Fruit fly (Drosophila melanogaster) whole organism, embryonic: ENCODE measurements around the gene Art4.
A peak's percentile ranks its signal among the peaks of the same experiment; 100 is the strongest.

Source experiments
- BEAF-32 ChIP-seq: fragments of 200-800 bp; sonication (Bioruptor generic); optimal IDR thresholded peaks from 3 replicates; lab custom pipeline; 2017; ENCODE audit warnings: missing biosample characterization, missing genetic modification characterization, mild to moderate bottlenecking, moderate library complexity, missing genetic modification reagents
- CG13287 ChIP-seq: fragments of 200-800 bp; sonication (Bioruptor generic); IDR thresholded peaks from 2 replicates; pipeline ENCODE4 v1.3.6; 2022; ENCODE audit warnings: missing biosample characterization, missing genetic modification characterization; ENCODE audit not compliant: partially characterized antibody
- CG15269 ChIP-seq: fragments of 200-800 bp; sonication (Bioruptor generic); optimal IDR thresholded peaks from 2 replicates; lab custom pipeline; 2018; ENCODE audit warnings: missing biosample characterization, mild to moderate bottlenecking, missing genetic modification characterization, moderate library complexity
- CG17568 ChIP-seq: fragments of 200-800 bp; sonication (Bioruptor generic); optimal IDR thresholded peaks from 2 replicates; lab custom pipeline; 2018; ENCODE audit warnings: missing biosample characterization, mild to moderate bottlenecking, missing genetic modification characterization, moderate library complexity
- CG17802 ChIP-seq: fragments of 200-800 bp; sonication (Bioruptor generic); optimal IDR thresholded peaks from 2 replicates; lab custom pipeline; 2018; ENCODE audit warnings: missing biosample characterization, mild to moderate bottlenecking, missing genetic modification characterization, moderate library complexity
- CG17829 ChIP-seq: fragments of 200-800 bp; optimal IDR thresholded peaks from 2 replicates; lab custom pipeline; 2019; ENCODE audit warnings: missing biosample characterization, mild to moderate bottlenecking, missing genetic modification characterization, moderate library complexity
- CG2120 ChIP-seq: fragments of 200-800 bp; sonication (Bioruptor generic); optimal IDR thresholded peaks from 3 replicates; lab custom pipeline; 2016; ENCODE audit warnings: missing biosample characterization, missing genetic modification characterization
- CG2678 ChIP-seq: fragments of 200-800 bp; sonication (Bioruptor generic); optimal IDR thresholded peaks from 3 replicates; lab custom pipeline; 2019; ENCODE audit warnings: missing biosample characterization, mild to moderate bottlenecking, missing genetic modification characterization, moderate library complexity
- CG3847 ChIP-seq: fragments of 200-800 bp; sonication (Bioruptor generic); IDR thresholded peaks from 2 replicates; pipeline ENCODE4 v1.3.6; 2022; ENCODE audit warnings: missing biosample characterization, missing genetic modification characterization
- CG4424 ChIP-seq: fragments of 200-800 bp; sonication (Bioruptor generic); optimal IDR thresholded peaks from 3 replicates; lab custom pipeline; 2016; ENCODE audit warnings: missing biosample characterization, missing genetic modification characterization
- CG8281 ChIP-seq: fragments of 200-800 bp; sonication (Bioruptor generic); optimal IDR thresholded peaks from 2 replicates; lab custom pipeline; 2018; ENCODE audit warnings: missing biosample characterization, mild to moderate bottlenecking, missing genetic modification characterization, moderate library complexity
- CG9817 ChIP-seq: fragments of 200-800 bp; sonication (Bioruptor generic); optimal IDR thresholded peaks from 2 replicates; lab custom pipeline; 2018; ENCODE audit warnings: missing biosample characterization, mild to moderate bottlenecking, missing genetic modification characterization, moderate library complexity
- CG9932 ChIP-seq: fragments of 200-800 bp; sonication (Bioruptor generic); IDR thresholded peaks from 2 replicates; pipeline ENCODE4 v1.3.6; 2022; ENCODE audit warnings: missing biosample characterization, missing genetic modification characterization
- Dbx ChIP-seq: fragments of 200-800 bp; sonication (Bioruptor generic); IDR thresholded peaks from 3 replicates; pipeline ENCODE4 v1.3.6; 2022; ENCODE audit warnings: missing biosample characterization, missing genetic modification characterization
- Dll ChIP-seq: fragments of 200-800 bp; sonication (Bioruptor generic); IDR thresholded peaks from 4 replicates; pipeline ENCODE4 v1.3.6; 2022; ENCODE audit warnings: missing biosample characterization, missing genetic modification characterization; ENCODE audit not compliant: partially characterized antibody
- Doc2 ChIP-seq: fragments of 200-800 bp; sonication (Bioruptor generic); IDR thresholded peaks from 2 replicates; pipeline ENCODE4 v1.3.6; 2022; ENCODE audit warnings: missing biosample characterization, missing genetic modification characterization
- Drgx ChIP-seq: fragments of 200-800 bp; sonication (Bioruptor generic); IDR thresholded peaks from 2 replicates; pipeline ENCODE4 v1.3.6; 2022; ENCODE audit warnings: missing biosample characterization, missing genetic modification characterization
- E2f1 ChIP-seq: fragments of 200-800 bp; sonication (Bioruptor generic); IDR thresholded peaks from 2 replicates; pipeline ENCODE4 v1.3.6; 2022; ENCODE audit warnings: missing biosample characterization, missing genetic modification characterization
- Elba2 ChIP-seq: fragments of 200-800 bp; sonication (Bioruptor generic); optimal IDR thresholded peaks from 3 replicates; lab custom pipeline; 2016; ENCODE audit warnings: missing biosample characterization, missing genetic modification characterization
- Ets97D ChIP-seq: fragments of 200-800 bp; sonication (Bioruptor generic); optimal IDR thresholded peaks from 3 replicates; lab custom pipeline; 2016; ENCODE audit warnings: missing biosample characterization, missing genetic modification characterization
- HLH54F ChIP-seq: fragments of 200-800 bp; sonication (Bioruptor generic); optimal IDR thresholded peaks from 3 replicates; lab custom pipeline; 2016; ENCODE audit warnings: missing biosample characterization, missing genetic modification characterization
- Hsf ChIP-seq: fragments of 200-800 bp; sonication (Bioruptor generic); optimal IDR thresholded peaks from 3 replicates; lab custom pipeline; 2016; ENCODE audit warnings: missing biosample characterization, missing genetic modification characterization
- Kr ChIP-seq: fragments of 200-800 bp; sonication (Bioruptor generic); optimal IDR thresholded peaks from 2 replicates; lab custom pipeline; 2017; ENCODE audit warnings: missing biosample characterization, mild to moderate bottlenecking, missing genetic modification characterization
- MESR4 ChIP-seq: fragments of 200-800 bp; sonication (Bioruptor generic); optimal IDR thresholded peaks from 2 replicates; lab custom pipeline; 2018; ENCODE audit warnings: missing biosample characterization, mild to moderate bottlenecking, missing genetic modification characterization, moderate library complexity
- MTF-1 ChIP-seq: fragments of 200-800 bp; sonication (Bioruptor generic); optimal IDR thresholded peaks from 2 replicates; lab custom pipeline; 2018; ENCODE audit warnings: missing biosample characterization, mild to moderate bottlenecking, missing genetic modification characterization, borderline replicate concordance
- Med ChIP-seq: fragments of 200-800 bp; sonication (Bioruptor generic); peaks from one replicate; lab custom pipeline; 2016; ENCODE audit warnings: missing biosample characterization, missing genetic modification characterization, mild to moderate bottlenecking, inconsistent platforms, moderate library complexity
- Optix ChIP-seq: fragments of 200-800 bp; sonication (Bioruptor generic); IDR thresholded peaks from 3 replicates; pipeline ENCODE4 v1.3.6; 2022; ENCODE audit warnings: missing biosample characterization, missing genetic modification characterization
- Pdp1 ChIP-seq, 2 experiments: fragments of 200-800 bp; sonication (Bioruptor generic); optimal IDR thresholded peaks; 3 replicates each; lab custom pipeline; 2016; ENCODE audit warnings: missing biosample characterization in 2 of 2, missing genetic modification characterization in 2 of 2, mild to moderate bottlenecking in 1 of 2, moderate library complexity in 1 of 2
- Ptx1 ChIP-seq: fragments of 200-800 bp; sonication (Bioruptor generic); IDR thresholded peaks from 2 replicates; pipeline ENCODE4 v1.3.6; 2022; ENCODE audit warnings: missing biosample characterization, missing genetic modification characterization
- Rfx ChIP-seq: fragments of 200-800 bp; sonication (Bioruptor generic); IDR thresholded peaks from 2 replicates; pipeline ENCODE4 v1.3.6; 2022; ENCODE audit warnings: missing biosample characterization, missing genetic modification characterization
- Scr ChIP-seq: fragments of 200-800 bp; sonication (Bioruptor generic); IDR thresholded peaks from 2 replicates; pipeline ENCODE4 v1.3.6; 2022; ENCODE audit warnings: missing biosample characterization, missing genetic modification characterization; ENCODE audit not compliant: partially characterized antibody
- YL-1 ChIP-seq: fragments of 200-800 bp; sonication (Bioruptor generic); optimal IDR thresholded peaks from 3 replicates; lab custom pipeline; 2017; ENCODE audit warnings: missing biosample characterization, mild to moderate bottlenecking, missing genetic modification characterization
- en ChIP-seq: fragments of 200-800 bp; sonication (Bioruptor generic); optimal IDR thresholded peaks from 2 replicates; lab custom pipeline; 2016; ENCODE audit warnings: missing biosample characterization, missing genetic modification characterization
- gfzf ChIP-seq: fragments of 200-800 bp; sonication (Bioruptor generic); optimal IDR thresholded peaks from 2 replicates; lab custom pipeline; 2016; ENCODE audit warnings: missing biosample characterization, mild to moderate bottlenecking, missing genetic modification characterization, moderate library complexity
- grau ChIP-seq: fragments of 200-800 bp; optimal IDR thresholded peaks from 3 replicates; lab custom pipeline; 2019; ENCODE audit warnings: missing biosample characterization, mild to moderate bottlenecking, missing genetic modification characterization, moderate library complexity
- h ChIP-seq: fragments of >200 bp; optimal IDR thresholded peaks from 2 replicates; lab custom pipeline; 2017
- her ChIP-seq: fragments of 200-800 bp; sonication (Bioruptor generic); optimal IDR thresholded peaks from 2 replicates; lab custom pipeline; 2016; ENCODE audit warnings: missing biosample characterization, missing genetic modification characterization
- hth ChIP-seq: fragments of >200 bp; optimal IDR thresholded peaks from 2 replicates; lab custom pipeline; 2017; ENCODE audit warnings: inconsistent platforms
- jumu ChIP-seq: fragments of 200-800 bp; sonication (Bioruptor generic); optimal IDR thresholded peaks from 3 replicates; lab custom pipeline; 2016; ENCODE audit warnings: missing biosample characterization, missing genetic modification characterization
- pan ChIP-seq, 4 experiments: fragments of >200 bp in 3 of 4; fragments of 200-800 bp in 1 of 4; sonication (Bioruptor generic) in 1 of 4; optimal IDR thresholded peaks in 3 of 4; IDR thresholded peaks in 1 of 4; 2 replicates each; pipeline versions ENCODE4 v1.3.6 to Lab custom; 2017 to 2022; ENCODE audit warnings: missing biosample characterization in 2 of 4, missing genetic modification characterization in 2 of 4, mixed read lengths in 1 of 4
- pnt ChIP-seq: fragments of 200-800 bp; sonication (Bioruptor generic); optimal IDR thresholded peaks from 3 replicates; lab custom pipeline; 2016; ENCODE audit warnings: missing biosample characterization, missing genetic modification characterization
- psq ChIP-seq: fragments of 200-800 bp; sonication (Bioruptor generic); optimal IDR thresholded peaks from 2 replicates; lab custom pipeline; 2017; ENCODE audit warnings: missing biosample characterization, missing genetic modification characterization
- ranshi ChIP-seq: fragments of 200-800 bp; sonication (Bioruptor generic); IDR thresholded peaks from 2 replicates; pipeline ENCODE4 v1.3.6; 2022; ENCODE audit warnings: missing biosample characterization, missing genetic modification characterization
- seq ChIP-seq: fragments of 200-800 bp; sonication (Bioruptor generic); IDR thresholded peaks from 2 replicates; pipeline ENCODE4 v1.3.6; 2022; ENCODE audit warnings: missing biosample characterization, missing genetic modification characterization
- sna ChIP-seq: fragments of 200-800 bp; sonication (Bioruptor generic); IDR thresholded peaks from 2 replicates; pipeline ENCODE4 v1.3.6; 2022; ENCODE audit warnings: missing biosample characterization, missing genetic modification characterization; ENCODE audit not compliant: partially characterized antibody
- stwl ChIP-seq: fragments of 200-800 bp; sonication (Bioruptor generic); optimal IDR thresholded peaks from 3 replicates; lab custom pipeline; 2018; ENCODE audit warnings: missing biosample characterization, mild to moderate bottlenecking, missing genetic modification characterization, moderate library complexity
- tgo ChIP-seq: fragments of 200-800 bp; sonication (Bioruptor generic); IDR thresholded peaks from 3 replicates; pipeline ENCODE4 v1.3.6; 2022; ENCODE audit warnings: missing biosample characterization, missing genetic modification characterization
- zen ChIP-seq: fragments of 200-800 bp; sonication (Bioruptor generic); optimal IDR thresholded peaks from 3 replicates; lab custom pipeline; 2018; ENCODE audit warnings: missing biosample characterization, mild to moderate bottlenecking, missing genetic modification characterization, moderate library complexity

Gene Art4

DNA sequence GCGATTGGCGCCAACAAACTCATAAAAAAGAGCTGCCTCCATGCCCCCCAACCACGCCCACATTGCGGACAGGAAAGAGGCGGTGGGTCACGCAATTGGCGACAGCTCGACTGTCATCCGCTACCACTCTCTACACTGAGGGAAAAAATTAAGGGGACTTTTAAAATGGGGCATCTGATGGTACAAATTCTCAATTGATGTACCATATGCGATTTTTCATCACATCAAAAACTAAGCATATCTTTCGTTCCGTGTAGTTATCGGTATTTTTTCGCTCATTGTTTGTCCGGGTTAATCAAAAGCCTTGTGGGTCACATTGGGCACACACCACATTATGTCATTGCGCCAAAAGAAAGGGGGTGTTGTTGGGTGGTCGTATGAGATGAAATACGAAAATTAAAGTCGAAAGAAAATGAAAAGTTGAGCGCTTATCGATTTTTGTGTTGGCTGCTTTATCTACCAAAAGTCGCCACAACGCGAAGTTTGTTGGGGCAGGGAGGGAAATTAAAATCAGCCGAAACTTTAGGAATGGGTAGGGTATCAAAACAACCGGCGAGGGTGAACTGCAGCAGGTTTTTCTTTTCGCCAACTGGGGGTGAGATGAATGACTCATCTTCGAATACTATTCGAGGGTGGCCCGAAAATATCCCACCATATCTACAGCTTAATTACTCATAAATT lies 38.3 kb upstream of the Art4 start (continued):
- TF ChIP-seq Optix = peak; percentile 41; the same call in 1 of the 3 replicates
- no peak for TF ChIP-seq en (GFP tag; lab: Kevin White, UChicago)
- no peak for TF ChIP-seq CG8281
- TF ChIP-seq CG17829 = no peak
- peak; percentile 18; the same call in 1 of the 2 replicates for TF ChIP-seq ranshi (GFP tag; lab: Robert Waterston, UW)
- TF ChIP-seq CG2678 = no peak
- TF ChIP-seq jumu (GFP tag; lab: Kevin White, UChicago) = peak; percentile 24
- no peak for TF ChIP-seq zen (tag; lab: Kevin White, UChicago)
- no peak for TF ChIP-seq h
- TF ChIP-seq Doc2 (GFP tag; lab: Robert Waterston, UW) = no peak
- no peak for TF ChIP-seq seq (GFP tag; lab: Robert Waterston, UW)
- no peak for TF ChIP-seq grau (tag; lab: Kevin White, UChicago)
- no peak for TF ChIP-seq HLH54F
- TF ChIP-seq hth (lab: Kevin White, UChicago) = no peak
- TF ChIP-seq CG17802 (tag; lab: Kevin White, UChicago) = no peak
- TF ChIP-seq CG3847 (GFP tag; lab: Robert Waterston, UW) = peak; percentile 39; the same call in 1 of the 2 replicates
- TF ChIP-seq psq = no peak
- no peak for TF ChIP-seq pan (optimal IDR thresholded peaks at IDR 0.05; lab: Kevin White, UChicago)
- peak in 1 of 2 experiments; percentile 54 for TF ChIP-seq pan (GFP tag; optimal IDR thresholded peaks at IDR 0.05 in 1 of 2, IDR thresholded peaks at IDR 0.05 in 1 of 2)
- TF ChIP-seq, all 482 proteins: peak for 114

DNA sequence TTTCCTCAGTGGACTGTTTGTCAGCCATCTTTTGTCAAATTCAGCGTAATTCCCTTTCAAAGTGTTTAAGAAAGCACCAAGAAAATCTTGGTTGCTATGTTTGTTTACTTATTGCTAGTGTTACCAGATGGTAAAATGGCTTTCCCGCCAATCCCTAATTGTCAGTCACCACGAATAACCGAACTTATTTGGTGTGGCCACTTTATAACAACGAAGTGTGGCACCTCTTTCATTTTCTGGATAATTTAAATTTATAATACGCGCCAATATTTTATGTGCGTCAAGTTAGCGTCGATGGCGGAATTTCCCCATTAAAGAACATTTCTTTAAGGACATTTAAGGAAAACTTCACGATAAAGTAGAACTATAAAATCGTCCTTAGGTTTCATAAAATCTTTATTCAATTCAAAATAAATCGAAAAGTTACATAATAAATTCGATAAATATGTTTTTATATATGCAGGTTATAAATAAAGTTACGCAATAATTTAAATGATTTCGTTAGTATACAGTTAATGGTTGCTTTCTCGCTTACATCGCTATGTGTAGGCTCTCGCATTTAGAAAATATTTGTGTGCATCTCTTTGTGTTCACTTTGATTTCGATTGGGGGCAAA lies 15.4 kb upstream of the Art4 start, which contains the start of gene CG5359:
Gene CG5359 (minus strand): TSS at position 103 of the 616 bp plus-strand sequence.
- TF ChIP-seq zen (tag; lab: Kevin White, UChicago) = peak; percentile 16
- no peak for TF ChIP-seq CG9932 (GFP tag; lab: Robert Waterston, UW)
- no peak for TF ChIP-seq Dbx (GFP tag; lab: Robert Waterston, UW)
- TF ChIP-seq CG3847 (GFP tag; lab: Robert Waterston, UW) = peak; percentile 22; the same call in 1 of the 2 replicates
- no peak for TF ChIP-seq Elba2 (GFP tag; lab: Kevin White, UChicago)
- TF ChIP-seq Rfx (GFP tag; lab: Robert Waterston, UW) = peak; percentile 21; the same call in 1 of the 2 replicates
- TF ChIP-seq Ets97D (GFP tag; lab: Kevin White, UChicago) = peak; percentile 73
- TF ChIP-seq YL-1 = peak; percentile 37
- 0 out of 4 replicates have a peak, but pooled peaks have one; percentile 32 for TF ChIP-seq Dll
- TF ChIP-seq CG4424 (GFP tag; lab: Kevin White, UChicago) = no peak
- TF ChIP-seq MTF-1 (GFP tag; lab: Kevin White, UChicago) = no peak
- TF ChIP-seq Hsf = no peak
- no peak for TF ChIP-seq CG9817 (tag; lab: Kevin White, UChicago)
- TF ChIP-seq Med (GFP tag; lab: Kevin White, UChicago) = peak; percentile 29
- TF ChIP-seq sna = no peak
- TF ChIP-seq BEAF-32 (GFP tag; lab: Kevin White, UChicago) = peak; percentile 42
- no peak for TF ChIP-seq CG2120 (GFP tag; lab: Kevin White, UChicago)
- TF ChIP-seq Pdp1 (GFP tag; optimal IDR thresholded peaks at IDR 0.05; lab: Kevin White, UChicago) = peak in 1 of 2 experiments; percentile 87
- peak; percentile 21 for TF ChIP-seq MESR4 (GFP tag; lab: Kevin White, UChicago)
- no peak for TF ChIP-seq CG17568 (GFP tag; lab: Kevin White, UChicago)
- TF ChIP-seq Ptx1 (GFP tag; lab: Robert Waterston, UW) = no peak
- TF ChIP-seq E2f1 (GFP tag; lab: Robert Waterston, UW) = peak; percentile 92
- no peak for TF ChIP-seq Drgx (GFP tag; lab: Robert Waterston, UW)
- no peak for TF ChIP-seq CG15269 (tag; lab: Kevin White, UChicago)
- TF ChIP-seq her (GFP tag; lab: Kevin White, UChicago) = no peak
- TF ChIP-seq tgo = no peak
- TF ChIP-seq Kr = no peak
- TF ChIP-seq stwl (tag; lab: Kevin White, UChicago) = peak; percentile 68
- peak; percentile 28; the same call in 1 of the 2 replicates for TF ChIP-seq CG13287
- no peak for TF ChIP-seq pnt (GFP tag; lab: Kevin White, UChicago)
- peak; percentile 44 for TF ChIP-seq Scr (GFP tag; lab: Robert Waterston, UW)
- peak; percentile 77 for TF ChIP-seq gfzf (GFP tag; lab: Kevin White, UChicago)
